Worm (Caenorhabditis elegans) whole organism, dauer: ENCODE measurements around the gene C07H6.2.

Experiments
- unc-62 ChIP-seq: sonication (generic microtip); optimal IDR thresholded peaks from 2 replicates; lab custom pipeline; 2017; ENCODE audit warnings: missing biosample characterization, missing genetic modification reagents, missing genetic modification characterization

C07H6.2 gene

DNA sequence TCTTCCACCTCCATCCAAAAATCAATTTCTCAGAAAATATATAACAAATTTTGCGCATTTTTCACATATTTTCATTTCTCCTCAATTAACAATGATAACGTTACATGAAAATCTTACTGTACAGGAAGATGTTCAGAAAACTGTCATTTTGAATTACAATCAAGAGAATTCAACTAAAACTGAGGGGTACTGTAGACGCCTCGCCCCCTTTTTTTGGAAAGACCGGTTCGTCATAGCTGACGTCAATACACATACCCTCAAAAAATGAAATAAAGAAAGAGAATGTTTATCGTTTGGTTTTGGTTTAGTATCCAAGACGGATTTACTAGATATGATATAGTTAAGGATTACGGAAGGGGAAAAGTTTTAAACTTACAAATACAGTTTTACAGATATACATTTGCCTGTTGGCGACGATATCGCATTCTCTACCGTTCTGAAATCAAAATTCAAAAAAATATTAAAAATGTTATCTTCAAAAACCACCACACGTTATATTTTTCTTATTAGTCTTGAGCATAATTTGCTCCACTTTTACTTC lies 37.2 kb downstream of the C07H6.2 start:
- no peak for TF ChIP-seq unc-62 (GFP tag; lab: Kevin White, UChicago)

DNA sequence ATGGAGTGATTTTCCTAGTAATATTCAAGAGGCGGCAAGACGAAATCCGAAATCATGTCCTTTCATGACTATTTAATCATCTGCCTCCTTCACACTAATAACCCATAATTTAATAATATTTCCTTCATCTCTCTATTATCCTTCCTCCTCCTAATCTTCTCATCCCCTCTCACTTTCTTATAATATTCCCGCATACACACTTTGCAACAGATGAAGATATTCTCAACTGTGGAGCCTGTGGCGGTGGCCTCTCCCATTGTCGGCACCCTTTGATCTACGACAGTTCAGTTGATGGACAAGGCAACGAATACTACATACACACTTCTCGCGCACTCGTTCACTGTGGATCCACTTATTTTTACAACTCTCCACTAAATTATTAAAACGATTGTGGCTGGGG lies 37.8 kb downstream of the C07H6.2 start:
- TF ChIP-seq unc-62 (GFP tag; lab: Kevin White, UChicago), result no peak

DNA sequence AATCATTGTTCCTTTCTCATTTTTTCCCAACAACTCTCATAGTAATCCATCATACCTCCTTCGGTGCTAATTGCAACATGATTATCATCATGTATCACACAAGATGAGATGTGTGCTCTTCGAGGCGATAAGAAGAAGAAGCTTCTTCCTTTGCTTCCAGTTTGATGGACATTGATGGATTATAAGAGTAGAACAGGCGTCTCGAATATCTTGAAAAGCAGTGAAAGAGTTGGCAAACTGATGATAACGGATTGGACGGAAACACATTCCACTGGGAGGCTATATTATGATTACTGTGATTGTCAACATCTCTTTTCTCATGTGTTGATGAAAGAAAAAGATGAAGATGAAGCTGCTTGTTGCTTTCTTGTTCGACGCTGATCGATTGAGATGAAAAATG lies 39.1 kb downstream of the C07H6.2 start:
- TF ChIP-seq unc-62 (GFP tag; lab: Kevin White, UChicago), result no peak

DNA sequence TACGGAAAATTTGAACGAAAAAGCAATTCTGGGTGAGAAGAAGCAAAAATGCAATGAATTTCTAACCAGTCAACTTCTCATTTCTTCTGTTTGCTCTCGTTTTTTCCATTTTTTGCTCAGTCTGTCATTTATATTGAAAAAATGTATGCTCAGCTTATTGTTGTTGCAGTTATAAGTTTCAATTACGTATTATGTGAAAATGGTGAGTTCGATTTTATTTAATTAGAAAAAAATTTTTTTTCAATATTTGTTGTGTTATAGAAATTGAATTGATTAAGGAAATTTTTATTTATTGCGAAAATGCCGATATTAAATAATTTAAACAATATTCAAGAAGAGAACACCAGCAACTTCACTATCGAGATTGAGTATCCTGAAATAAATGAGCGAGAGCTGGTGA lies 41.1 kb downstream of the C07H6.2 start, which contains the start of gene lgc-12:
Gene lgc-12 (plus strand): TSS at position 301 of the 400 bp plus-strand sequence.
- TF ChIP-seq unc-62 (GFP tag; lab: Kevin White, UChicago), result no peak

DNA sequence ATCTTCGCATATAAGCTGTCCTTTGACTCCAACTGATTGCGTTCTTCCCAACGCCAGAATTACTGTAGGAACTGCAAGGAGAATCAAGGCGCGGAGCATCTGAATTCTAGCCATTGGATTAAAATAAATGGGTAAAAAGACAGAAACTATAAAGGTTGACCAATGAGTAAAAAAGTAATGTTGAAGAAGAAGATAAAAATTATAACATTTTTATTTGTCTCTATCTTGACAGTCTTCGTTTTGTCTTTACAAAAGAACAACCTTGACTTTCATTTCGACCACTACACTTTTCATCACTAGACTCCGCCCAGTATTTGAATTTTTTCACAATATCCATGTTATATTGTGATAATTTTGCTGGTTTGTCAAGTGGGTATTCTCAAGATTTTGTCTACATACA lies 44.4 kb downstream of the C07H6.2 start, which contains the start of gene ttr-8:
Gene ttr-8 (minus strand): TSS at position 101 of the 400 bp plus-strand sequence.
- TF ChIP-seq unc-62 (GFP tag; lab: Kevin White, UChicago), result no peak

DNA sequence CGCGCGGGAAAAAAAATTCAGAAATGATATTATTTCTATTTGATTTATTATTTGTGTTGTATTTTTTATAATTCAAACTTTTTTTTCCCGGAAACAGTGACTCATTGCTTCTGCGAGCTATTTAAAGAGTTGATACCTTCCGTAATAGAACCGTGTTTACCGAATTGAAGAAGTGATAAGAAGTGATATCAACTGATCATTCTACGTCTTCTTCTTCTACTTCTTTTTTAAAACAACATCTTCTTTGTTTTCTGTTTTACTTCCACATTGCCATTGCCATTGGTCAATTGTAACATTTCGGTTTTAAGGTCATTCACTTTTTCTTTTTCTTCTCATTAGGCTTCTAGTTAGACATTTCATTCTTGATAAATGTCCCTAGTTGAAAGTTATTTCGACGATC lies 45.3 kb downstream of the C07H6.2 start, which contains the start of gene ttr-32:
Gene ttr-32 (plus strand): TSS at position 314 of the 400 bp plus-strand sequence.
- no peak for TF ChIP-seq unc-62 (GFP tag; lab: Kevin White, UChicago)

DNA sequence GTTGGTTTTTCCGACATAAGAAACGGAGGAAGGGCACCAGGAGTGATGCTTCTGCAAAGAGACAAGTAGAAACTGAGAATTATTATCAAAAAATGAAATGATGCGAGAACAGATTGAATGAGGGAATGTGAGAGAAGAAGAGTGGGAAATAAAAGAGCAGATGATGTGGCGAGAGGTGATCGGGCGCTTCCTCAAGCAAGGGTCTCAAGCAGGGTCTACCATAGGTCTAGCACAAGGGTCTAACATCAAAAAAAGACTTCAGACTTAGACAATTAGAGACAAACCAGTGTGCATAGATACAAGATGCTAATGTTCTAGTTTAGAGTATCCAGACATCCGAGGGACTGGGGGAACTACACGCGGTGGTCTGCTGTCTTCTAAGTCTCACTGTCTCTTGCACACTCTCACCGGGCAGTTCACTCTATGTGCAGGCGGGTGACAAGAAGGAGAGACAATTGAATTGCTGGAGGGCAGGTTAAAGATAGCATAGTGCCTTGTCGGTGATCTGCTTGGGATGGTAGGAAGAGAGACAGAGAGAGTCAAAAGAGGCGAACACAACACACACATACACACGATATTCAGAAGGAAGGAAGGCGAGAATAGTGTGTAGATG lies 49.4 kb downstream of the C07H6.2 start, which contains the start of gene R13A5.7:
Gene R13A5.7 (minus strand): TSS at position 51 of the 613 bp plus-strand sequence.
- no peak for TF ChIP-seq unc-62 (GFP tag; lab: Kevin White, UChicago)
